Fruit fly (Drosophila melanogaster): ENCODE measurements around the gene Usp2.

Gene Usp2

DNA sequence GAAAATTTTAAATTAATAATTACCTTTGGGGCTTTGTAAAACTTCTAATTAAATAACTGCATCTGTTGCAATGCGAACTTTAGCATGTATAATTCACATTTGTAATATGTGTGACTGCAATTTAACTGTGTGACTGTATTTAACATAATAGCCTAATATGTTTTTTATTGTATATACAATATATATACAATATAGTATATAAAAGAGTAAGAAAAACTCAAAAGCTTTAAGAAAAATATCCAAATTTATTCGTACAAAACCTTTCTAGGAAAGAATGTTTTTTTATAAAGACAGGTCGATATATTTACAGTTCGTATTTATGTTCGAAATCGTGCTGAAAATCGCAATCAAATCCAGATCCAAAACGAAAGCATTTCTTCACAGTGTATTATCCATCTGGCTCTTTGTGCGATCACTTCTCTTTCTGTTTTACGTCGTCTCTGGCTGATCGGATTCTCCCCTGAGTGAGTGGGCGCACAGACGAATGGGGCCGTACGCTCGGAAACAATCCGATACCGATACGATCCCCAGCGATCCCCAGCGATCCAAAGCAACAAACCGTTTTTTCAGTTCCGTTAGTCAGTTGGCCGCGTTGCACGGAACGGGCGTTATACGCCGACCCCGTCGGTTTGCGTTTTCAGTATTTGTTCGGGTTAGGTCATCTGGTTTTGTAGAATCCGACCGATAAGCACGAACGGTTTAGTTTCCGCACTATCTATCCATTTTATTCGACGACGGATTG lies 35.6 kb downstream of the Usp2 start:
- TF ChIP-seq insv (optimal IDR thresholded peaks at IDR 0.05) (no peak), ttk (optimal IDR thresholded peaks at IDR 0.05) (no peak), psq (optimal IDR thresholded peaks at IDR 0.05) (no peak), Sin3A (optimal IDR thresholded peaks at IDR 0.05) (no peak), h (optimal IDR thresholded peaks at IDR 0.05) (no peak), Myc (optimal IDR thresholded peaks at IDR 0.05) (no peak)

DNA sequence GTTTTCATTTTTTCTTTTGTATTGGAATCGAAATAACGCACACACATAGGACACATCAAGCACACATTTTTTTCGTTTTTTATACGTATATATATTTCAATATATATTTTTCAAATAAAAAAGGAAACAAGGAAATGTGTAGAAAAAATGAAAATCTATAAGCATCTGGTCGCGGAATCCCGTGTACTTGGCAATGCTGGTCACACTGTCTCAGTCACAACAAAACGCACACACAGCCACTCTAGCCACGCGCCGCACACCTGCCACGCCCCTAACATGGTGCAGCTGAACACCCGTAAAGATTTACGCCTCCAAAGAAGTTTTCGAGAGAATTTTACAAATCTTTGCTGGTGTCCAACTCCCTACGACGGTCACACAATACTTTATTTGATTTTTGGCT lies 44.0 kb downstream of the Usp2 start:
- no peak for TF ChIP-seq ttk (optimal IDR thresholded peaks at IDR 0.05)
- no peak for TF ChIP-seq Myc (optimal IDR thresholded peaks at IDR 0.05)
- no peak for TF ChIP-seq Sin3A (optimal IDR thresholded peaks at IDR 0.05)
- no peak for TF ChIP-seq psq (optimal IDR thresholded peaks at IDR 0.05)
- no peak for TF ChIP-seq insv (optimal IDR thresholded peaks at IDR 0.05)
- TF ChIP-seq h (optimal IDR thresholded peaks at IDR 0.05): no peak

DNA sequence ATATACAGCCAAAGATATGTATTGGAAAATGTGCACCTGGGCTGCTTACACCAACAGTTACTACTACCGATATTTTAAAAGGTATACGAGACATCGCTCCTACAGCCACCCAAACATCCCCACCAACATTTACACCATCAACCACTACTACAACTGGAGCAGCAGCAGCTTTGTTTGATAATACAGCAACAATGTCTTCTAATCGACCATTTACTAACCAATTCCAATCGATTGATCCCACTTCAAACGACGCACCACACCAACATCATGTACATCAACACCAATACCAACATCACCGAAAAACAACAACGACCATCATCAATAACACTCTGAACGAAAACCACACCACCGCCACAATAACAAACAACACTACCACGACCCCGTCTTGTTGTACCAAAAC lies 46.6 kb downstream of the Usp2 start:
- TF ChIP-seq h (optimal IDR thresholded peaks at IDR 0.05) (no peak), psq (optimal IDR thresholded peaks at IDR 0.05) (no peak), Sin3A (optimal IDR thresholded peaks at IDR 0.05) (no peak), insv (optimal IDR thresholded peaks at IDR 0.05) (no peak), Myc (optimal IDR thresholded peaks at IDR 0.05) (no peak), ttk (optimal IDR thresholded peaks at IDR 0.05) (no peak)

DNA sequence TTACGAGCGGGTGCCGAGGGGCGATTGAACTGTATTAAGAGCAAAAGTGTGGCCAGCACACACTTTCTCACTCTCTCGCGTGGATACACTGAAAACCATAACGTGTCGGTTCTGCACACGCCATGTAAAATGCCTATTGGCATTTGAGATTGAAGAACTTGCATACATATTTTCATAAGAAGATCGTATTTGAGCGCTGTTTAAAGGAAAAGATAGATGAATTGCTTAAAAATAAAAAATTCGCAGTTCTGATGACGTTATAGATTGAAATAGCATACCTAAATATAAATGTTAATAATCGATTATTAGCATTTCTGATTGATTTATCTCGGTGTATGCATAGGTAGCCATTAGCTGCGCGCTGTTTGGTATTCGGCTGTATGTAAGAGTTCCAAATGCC lies 53.5 kb downstream of the Usp2 start:
- TF ChIP-seq ttk (optimal IDR thresholded peaks at IDR 0.05): no peak
- TF ChIP-seq insv (optimal IDR thresholded peaks at IDR 0.05): no peak
- no peak for TF ChIP-seq Sin3A (optimal IDR thresholded peaks at IDR 0.05)
- no peak for TF ChIP-seq psq (optimal IDR thresholded peaks at IDR 0.05)
- no peak for TF ChIP-seq h (optimal IDR thresholded peaks at IDR 0.05)
- TF ChIP-seq Myc (optimal IDR thresholded peaks at IDR 0.05): no peak

DNA sequence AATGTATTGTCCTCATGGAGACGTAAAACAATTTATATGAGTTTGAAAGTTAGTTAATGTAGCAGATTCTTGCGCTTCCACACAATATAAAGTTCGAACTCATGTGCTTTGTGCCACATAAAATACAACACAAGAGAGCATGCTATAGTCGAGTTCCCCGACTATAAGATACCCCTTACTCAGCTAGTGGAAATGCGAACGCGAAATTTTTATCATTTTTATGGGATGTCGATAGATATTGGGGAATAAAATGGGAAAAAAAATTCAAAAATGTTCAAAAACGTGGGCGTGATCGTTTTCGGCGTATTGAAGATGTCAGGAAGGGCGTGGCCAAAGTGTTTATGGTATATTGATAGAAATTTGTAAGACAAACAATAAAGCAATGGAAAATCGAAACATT lies 55.2 kb downstream of the Usp2 start:
- no peak for TF ChIP-seq h (optimal IDR thresholded peaks at IDR 0.05)
- TF ChIP-seq Myc (optimal IDR thresholded peaks at IDR 0.05): no peak
- TF ChIP-seq Sin3A (optimal IDR thresholded peaks at IDR 0.05): no peak
- no peak for TF ChIP-seq insv (optimal IDR thresholded peaks at IDR 0.05)
- no peak for TF ChIP-seq ttk (optimal IDR thresholded peaks at IDR 0.05)
- TF ChIP-seq psq (optimal IDR thresholded peaks at IDR 0.05): no peak

DNA sequence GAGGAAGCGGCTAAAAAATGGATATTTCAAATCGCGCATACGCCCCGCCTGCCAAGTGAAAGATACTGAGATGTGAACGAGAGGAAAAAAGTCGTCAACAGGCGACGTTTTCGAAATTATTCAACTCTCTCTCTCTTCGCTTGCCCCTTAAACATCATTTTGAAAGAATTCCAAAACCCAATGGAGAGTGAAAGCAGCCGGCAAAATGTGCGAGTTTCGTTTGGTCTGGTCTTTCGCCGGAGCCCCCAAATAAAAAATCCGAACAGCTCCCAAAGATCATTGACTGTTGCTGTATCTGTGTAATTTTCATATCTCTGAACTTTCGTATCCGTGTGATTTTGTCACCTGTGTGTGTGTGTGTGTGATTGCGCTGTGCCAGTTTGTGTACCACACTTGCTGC lies 56.5 kb downstream of the Usp2 start:
- TF ChIP-seq Sin3A (optimal IDR thresholded peaks at IDR 0.05) (no peak), h (optimal IDR thresholded peaks at IDR 0.05) (no peak), Myc (optimal IDR thresholded peaks at IDR 0.05) (no peak), psq (optimal IDR thresholded peaks at IDR 0.05) (no peak)

DNA sequence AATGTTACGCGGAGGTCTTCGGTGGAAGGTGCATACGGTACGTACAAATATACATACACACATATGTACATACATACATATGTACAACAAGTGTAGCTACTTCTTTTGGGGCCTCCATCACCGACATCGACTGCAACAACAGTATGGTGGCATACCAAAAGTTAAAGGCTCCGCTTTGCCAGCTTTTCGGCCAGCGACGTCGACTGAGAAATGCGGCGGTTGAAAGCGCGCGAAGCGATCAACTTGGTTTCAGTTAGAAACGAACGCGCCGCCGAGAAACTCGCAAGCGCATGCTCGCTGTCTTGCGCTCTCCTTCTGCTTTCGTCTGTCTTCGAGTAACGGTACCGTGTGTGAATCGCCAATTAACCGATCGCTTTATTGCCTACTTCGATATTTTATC lies 59.3 kb downstream of the Usp2 start, which contains the start of gene CG17600:
CG17600 (plus strand) TSS at position 250 of the 400 bp plus-strand sequence.
- TF ChIP-seq Myc (optimal IDR thresholded peaks at IDR 0.05) (no peak), Sin3A (optimal IDR thresholded peaks at IDR 0.05) (no peak), psq (optimal IDR thresholded peaks at IDR 0.05) (no peak), ttk (optimal IDR thresholded peaks at IDR 0.05) (no peak), h (optimal IDR thresholded peaks at IDR 0.05) (no peak), insv (optimal IDR thresholded peaks at IDR 0.05) (no peak)
